Fruit fly (Drosophila melanogaster) whole organism, embryonic: Measurements from ENCODE around the gene CG13601.

ENCODE experiments used
- Atf3 ChIP-seq: fragments of 200-800 bp; sonication (Bioruptor generic); optimal IDR thresholded peaks from 3 replicates; lab custom pipeline; 2016; ENCODE audit warnings: missing biosample characterization, missing genetic modification characterization
- B-H1 ChIP-seq: fragments of 200-800 bp; sonication (Bioruptor generic); IDR thresholded peaks from 3 replicates; pipeline ENCODE4 v1.3.6; 2022; ENCODE audit warnings: missing biosample characterization, missing genetic modification characterization
- CG10565 ChIP-seq: fragments of 200-800 bp; sonication (Bioruptor generic); optimal IDR thresholded peaks from 3 replicates; lab custom pipeline; 2016; ENCODE audit warnings: missing biosample characterization, mild to moderate bottlenecking, missing genetic modification characterization
- CG14667 ChIP-seq: fragments of 200-800 bp; sonication (Bioruptor generic); IDR thresholded peaks from 2 replicates; pipeline ENCODE4 v1.3.6; 2022; ENCODE audit warnings: missing biosample characterization, missing genetic modification characterization
- CG16779 ChIP-seq: fragments of 200-800 bp; sonication (Bioruptor generic); IDR thresholded peaks from 2 replicates; pipeline ENCODE4 v1.3.6; 2022; ENCODE audit warnings: missing biosample characterization, missing genetic modification characterization
- CG16813 ChIP-seq: fragments of 200-800 bp; sonication (Bioruptor generic); IDR thresholded peaks from 3 replicates; pipeline ENCODE4 v1.3.6; 2022; ENCODE audit warnings: missing biosample characterization, missing genetic modification characterization; ENCODE audit not compliant: partially characterized antibody
- CG17359 ChIP-seq: fragments of 200-800 bp; sonication (Bioruptor generic); optimal IDR thresholded peaks from 3 replicates; lab custom pipeline; 2018; ENCODE audit warnings: missing biosample characterization, mild to moderate bottlenecking, missing genetic modification characterization, moderate library complexity
- CG2116 ChIP-seq: fragments of 200-800 bp; sonication (Bioruptor generic); optimal IDR thresholded peaks from 3 replicates; lab custom pipeline; 2018; ENCODE audit warnings: missing biosample characterization, mild to moderate bottlenecking, missing genetic modification characterization
- CG31388 ChIP-seq: fragments of 200-800 bp; sonication (Bioruptor generic); optimal IDR thresholded peaks from 2 replicates; lab custom pipeline; 2016; ENCODE audit warnings: missing biosample characterization, missing genetic modification characterization
- CG32532 ChIP-seq: fragments of 200-800 bp; sonication (Bioruptor generic); IDR thresholded peaks from 2 replicates; pipeline ENCODE4 v1.3.6; 2022; ENCODE audit warnings: missing biosample characterization, missing genetic modification characterization
- CG43689 ChIP-seq: fragments of 200-800 bp; sonication (Bioruptor generic); IDR thresholded peaks from 2 replicates; pipeline ENCODE4 v1.3.6; 2022; ENCODE audit warnings: missing biosample characterization, missing genetic modification characterization
- CG7987 ChIP-seq: fragments of 200-800 bp; sonication (Bioruptor generic); optimal IDR thresholded peaks from 2 replicates; lab custom pipeline; 2018; ENCODE audit warnings: missing biosample characterization, mild to moderate bottlenecking, missing genetic modification characterization, moderate library complexity
- CG8089 ChIP-seq: fragments of 200-800 bp; sonication (Bioruptor generic); optimal IDR thresholded peaks from 3 replicates; lab custom pipeline; 2016; ENCODE audit warnings: missing biosample characterization, missing genetic modification characterization
- CG9215 ChIP-seq: fragments of 200-800 bp; sonication (Bioruptor generic); IDR thresholded peaks from 2 replicates; pipeline ENCODE4 v1.3.6; 2022; ENCODE audit warnings: missing biosample characterization, missing genetic modification characterization
- CG9437 ChIP-seq: fragments of 200-800 bp; sonication (Bioruptor generic); optimal IDR thresholded peaks from 2 replicates; lab custom pipeline; 2018; ENCODE audit warnings: missing biosample characterization, mild to moderate bottlenecking, missing genetic modification characterization
- CoRest ChIP-seq: fragments of 200-800 bp; sonication (Bioruptor generic); optimal IDR thresholded peaks from 3 replicates; lab custom pipeline; 2018; ENCODE audit warnings: missing biosample characterization, mild to moderate bottlenecking, missing genetic modification characterization, moderate library complexity
- D ChIP-seq, 2 experiments: fragments of 200-800 bp in 1 of 2; fragments of >200 bp in 1 of 2; sonication (Bioruptor generic) in 1 of 2; optimal IDR thresholded peaks; 2 replicates in 1 of 2; 3 replicates in 1 of 2; lab custom pipeline; 2017; ENCODE audit warnings: mild to moderate bottlenecking in 1 of 2, missing biosample characterization in 1 of 2, missing genetic modification characterization in 1 of 2, missing genetic modification reagents in 1 of 2
- Dbx ChIP-seq: fragments of 200-800 bp; sonication (Bioruptor generic); IDR thresholded peaks from 3 replicates; pipeline ENCODE4 v1.3.6; 2022; ENCODE audit warnings: missing biosample characterization, missing genetic modification characterization
- Deaf1 ChIP-seq: fragments of 200-800 bp; optimal IDR thresholded peaks from 3 replicates; lab custom pipeline; 2019; ENCODE audit warnings: missing biosample characterization, mild to moderate bottlenecking, missing genetic modification characterization, moderate library complexity
- E2f1 ChIP-seq: fragments of 200-800 bp; sonication (Bioruptor generic); IDR thresholded peaks from 2 replicates; pipeline ENCODE4 v1.3.6; 2022; ENCODE audit warnings: missing biosample characterization, missing genetic modification characterization
- Eip74EF ChIP-seq, 2 experiments: fragments of 200-800 bp in 1 of 2; fragments of >200 bp in 1 of 2; sonication (Bioruptor generic) in 1 of 2; optimal IDR thresholded peaks; 2 replicates each; lab custom pipeline; 2017 to 2019; ENCODE audit warnings: missing biosample characterization in 2 of 2, missing genetic modification characterization in 2 of 2, mild to moderate bottlenecking in 1 of 2, moderate library complexity in 1 of 2
- Gsc ChIP-seq: fragments of 200-800 bp; sonication (Bioruptor generic); IDR thresholded peaks from 2 replicates; pipeline ENCODE4 v1.3.6; 2022; ENCODE audit warnings: missing biosample characterization, missing genetic modification characterization
- Gug ChIP-seq: fragments of 200-800 bp; sonication (Bioruptor generic); IDR thresholded peaks from 4 replicates; pipeline ENCODE4 v1.3.6; 2022; ENCODE audit warnings: missing biosample characterization, missing genetic modification characterization
- Hmr ChIP-seq: fragments of 200-800 bp; sonication (Bioruptor generic); optimal IDR thresholded peaks from 3 replicates; lab custom pipeline; 2017; ENCODE audit warnings: mild to moderate bottlenecking, missing biosample characterization, missing genetic modification reagents, missing genetic modification characterization
- Kr ChIP-seq: fragments of 200-800 bp; sonication (Bioruptor generic); optimal IDR thresholded peaks from 2 replicates; lab custom pipeline; 2017; ENCODE audit warnings: missing biosample characterization, mild to moderate bottlenecking, missing genetic modification characterization
- NC2α ChIP-seq: fragments of 200-800 bp; sonication (Bioruptor generic); optimal IDR thresholded peaks from 2 replicates; lab custom pipeline; 2016; ENCODE audit warnings: missing biosample characterization, missing genetic modification characterization
- NC2β ChIP-seq: fragments of 200-800 bp; sonication (Bioruptor generic); optimal IDR thresholded peaks from 2 replicates; lab custom pipeline; 2016; ENCODE audit warnings: missing biosample characterization, missing genetic modification characterization
- NK7.1 ChIP-seq: fragments of 200-800 bp; sonication (Bioruptor generic); optimal IDR thresholded peaks from 3 replicates; lab custom pipeline; 2016; ENCODE audit warnings: missing biosample characterization, missing genetic modification characterization
- Pdp1 ChIP-seq, 2 experiments: fragments of 200-800 bp; sonication (Bioruptor generic); optimal IDR thresholded peaks; 3 replicates each; lab custom pipeline; 2016; ENCODE audit warnings: missing biosample characterization in 2 of 2, missing genetic modification characterization in 2 of 2, mild to moderate bottlenecking in 1 of 2, moderate library complexity in 1 of 2
- Ravus ChIP-seq: fragments of 200-800 bp; sonication (Bioruptor generic); IDR thresholded peaks from 2 replicates; pipeline ENCODE4 v1.3.6; 2022; ENCODE audit warnings: missing biosample characterization, missing genetic modification characterization
- Rx ChIP-seq: fragments of 200-800 bp; sonication (Bioruptor generic); IDR thresholded peaks from 2 replicates; pipeline ENCODE4 v1.3.6; 2022; ENCODE audit warnings: missing biosample characterization, missing genetic modification characterization
- Vsx1 ChIP-seq: fragments of 200-800 bp; sonication (Bioruptor generic); optimal IDR thresholded peaks from 2 replicates; lab custom pipeline; 2017; ENCODE audit warnings: missing biosample characterization, mild to moderate bottlenecking, missing genetic modification characterization, missing genetic modification reagents
- chinmo ChIP-seq: fragments of 200-800 bp; sonication (Bioruptor generic); IDR thresholded peaks from 4 replicates; pipeline ENCODE4 v1.3.6; 2022; ENCODE audit warnings: missing biosample characterization, missing genetic modification characterization; ENCODE audit not compliant: partially characterized antibody
- chm ChIP-seq: fragments of 200-800 bp; sonication (Bioruptor generic); IDR thresholded peaks from 2 replicates; pipeline ENCODE4 v1.3.6; 2022; ENCODE audit warnings: missing biosample characterization, missing genetic modification characterization
- chn ChIP-seq: fragments of 200-800 bp; sonication (Bioruptor generic); optimal IDR thresholded peaks from 2 replicates; lab custom pipeline; 2016; ENCODE audit warnings: missing biosample characterization, missing genetic modification characterization
- crp ChIP-seq, 2 experiments: fragments of 200-800 bp; sonication (Bioruptor generic); optimal IDR thresholded peaks; 2 replicates in 1 of 2; 3 replicates in 1 of 2; lab custom pipeline; 2017; ENCODE audit warnings: missing biosample characterization in 2 of 2, missing genetic modification characterization in 2 of 2, mild to moderate bottlenecking in 1 of 2, moderate library complexity in 1 of 2
- gem ChIP-seq: fragments of 200-800 bp; sonication (Bioruptor generic); optimal IDR thresholded peaks from 2 replicates; lab custom pipeline; 2019; ENCODE audit warnings: missing biosample characterization, mild to moderate bottlenecking, missing genetic modification characterization, moderate library complexity
- her ChIP-seq: fragments of 200-800 bp; sonication (Bioruptor generic); optimal IDR thresholded peaks from 2 replicates; lab custom pipeline; 2016; ENCODE audit warnings: missing biosample characterization, missing genetic modification characterization
- hkb ChIP-seq, 2 experiments: fragments of 200-800 bp in 1 of 2; fragments of >200 bp in 1 of 2; sonication (Bioruptor generic) in 1 of 2; IDR thresholded peaks in 1 of 2; optimal IDR thresholded peaks in 1 of 2; 2 replicates each; pipeline versions ENCODE4 v1.3.6 to Lab custom; 2017 to 2022; ENCODE audit warnings: missing biosample characterization in 1 of 2, missing genetic modification characterization in 1 of 2
- hth ChIP-seq: fragments of >200 bp; optimal IDR thresholded peaks from 2 replicates; lab custom pipeline; 2017; ENCODE audit warnings: inconsistent platforms
- nerfin-1 ChIP-seq: fragments of 200-800 bp; sonication (Bioruptor generic); optimal IDR thresholded peaks from 3 replicates; lab custom pipeline; 2019; ENCODE audit warnings: missing biosample characterization, mild to moderate bottlenecking, missing genetic modification characterization, moderate library complexity
- pum ChIP-seq: fragments of 200-800 bp; sonication (Bioruptor generic); optimal IDR thresholded peaks from 2 replicates; lab custom pipeline; 2016; ENCODE audit warnings: missing biosample characterization, missing genetic modification characterization
- ranshi ChIP-seq: fragments of 200-800 bp; sonication (Bioruptor generic); IDR thresholded peaks from 2 replicates; pipeline ENCODE4 v1.3.6; 2022; ENCODE audit warnings: missing biosample characterization, missing genetic modification characterization
- rib ChIP-seq: fragments of 200-800 bp; sonication (Bioruptor generic); IDR thresholded peaks from 2 replicates; pipeline ENCODE4 v1.3.6; 2022; ENCODE audit warnings: missing biosample characterization, missing genetic modification characterization
- shn ChIP-seq: fragments of 200-800 bp; sonication (Bioruptor generic); optimal IDR thresholded peaks from 3 replicates; lab custom pipeline; 2016; ENCODE audit warnings: missing biosample characterization, missing genetic modification characterization
- slou ChIP-seq: fragments of 200-800 bp; sonication (Bioruptor generic); optimal IDR thresholded peaks from 3 replicates; lab custom pipeline; 2016; ENCODE audit warnings: missing biosample characterization, missing genetic modification characterization
- unpg ChIP-seq: fragments of 200-800 bp; sonication (Bioruptor generic); optimal IDR thresholded peaks from 3 replicates; lab custom pipeline; 2018; ENCODE audit warnings: missing biosample characterization, mild to moderate bottlenecking, missing genetic modification characterization, moderate library complexity
- vvl ChIP-seq: fragments of 200-800 bp; sonication (Bioruptor generic); IDR thresholded peaks from 2 replicates; pipeline ENCODE4 v1.3.6; 2022; ENCODE audit warnings: missing biosample characterization, missing genetic modification characterization
- wdn ChIP-seq: fragments of 200-800 bp; sonication (Bioruptor generic); IDR thresholded peaks from 2 replicates; pipeline ENCODE4 v1.3.6; 2022; ENCODE audit warnings: missing biosample characterization, missing genetic modification characterization
- wek ChIP-seq: fragments of 200-800 bp; sonication (Bioruptor generic); optimal IDR thresholded peaks from 3 replicates; lab custom pipeline; 2018; ENCODE audit warnings: missing biosample characterization, mild to moderate bottlenecking, missing genetic modification characterization, moderate library complexity
- zfh1 ChIP-seq: fragments of 200-800 bp; sonication (Bioruptor generic); IDR thresholded peaks from 3 replicates; pipeline ENCODE4 v1.3.6; 2022; ENCODE audit warnings: missing biosample characterization, missing genetic modification characterization

CG13601 gene

DNA sequence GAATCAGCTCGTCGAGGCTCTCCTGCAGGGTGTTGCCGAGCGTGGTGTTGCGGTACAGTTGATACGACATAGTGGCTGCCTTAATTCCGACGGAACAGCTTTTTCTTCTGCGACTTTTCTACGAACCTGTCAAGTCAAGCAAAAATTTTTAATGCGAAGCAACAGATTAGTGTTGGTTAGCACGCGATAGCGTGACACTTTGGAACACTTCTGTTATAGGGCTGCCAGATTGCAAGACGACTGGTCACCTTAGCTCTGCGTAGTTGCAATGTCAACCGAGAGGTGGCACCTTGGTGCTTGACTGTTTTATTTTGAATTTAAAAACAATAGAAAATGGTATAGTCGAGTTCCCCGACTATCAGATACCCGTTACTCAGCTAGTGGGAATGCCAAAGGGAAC, 36.5 kb downstream of the CG13601 start, which contains the start of gene TfIIA-S (continued):
- TF ChIP-seq CG9215 (GFP tag; lab: Robert Waterston, UW) (no peak), CG31388 (GFP tag; lab: Kevin White, UChicago) (peak; percentile 55), Pdp1 (GFP tag; optimal IDR thresholded peaks at IDR 0.05; lab: Kevin White, UChicago) (peak; percentile 79 to 83), Rx (GFP tag; lab: Robert Waterston, UW) (no peak), hth (no peak), CG7987 (GFP tag; lab: Kevin White, UChicago) (peak; percentile 83), Eip74EF (GFP tag; optimal IDR thresholded peaks at IDR 0.05; lab: Kevin White, UChicago) (no peak), zfh1 (GFP tag; lab: Robert Waterston, UW) (no peak), ranshi (GFP tag; lab: Robert Waterston, UW) (no peak), CG2116 (peak; percentile 67), chn (GFP tag; lab: Kevin White, UChicago) (peak; percentile 84), CG16779 (GFP tag; lab: Robert Waterston, UW) (no peak), chinmo (GFP tag; lab: Robert Waterston, UW) (no peak), hkb (optimal IDR thresholded peaks at IDR 0.05; lab: Kevin White, UChicago) (peak; percentile 55), hkb (GFP tag; IDR thresholded peaks at IDR 0.05; lab: Robert Waterston, UW) (no peak), gem (tag; lab: Kevin White, UChicago) (no peak), CG10565 (GFP tag; lab: Kevin White, UChicago) (no peak), NK7.1 (GFP tag; lab: Kevin White, UChicago) (no peak), nerfin-1 (tag; lab: Kevin White, UChicago) (peak; percentile 45), Deaf1 (tag; lab: Kevin White, UChicago) (no peak), crp (GFP tag; optimal IDR thresholded peaks at IDR 0.05; lab: Kevin White, UChicago) (peak in 1 of 2 experiments; percentile 38), Ravus (GFP tag; lab: Robert Waterston, UW) (no peak), CG8089 (peak; percentile 74), Hmr (GFP tag; lab: Kevin White, UChicago) (peak; percentile 91), CG14667 (GFP tag; lab: Robert Waterston, UW) (no peak), CG9437 (no peak), unpg (GFP tag; lab: Kevin White, UChicago) (no peak), wdn (no peak), rib (GFP tag; lab: Robert Waterston, UW) (no peak), CG32532 (GFP tag; lab: Robert Waterston, UW) (no peak), CG17359 (peak; percentile 63), pum (GFP tag; lab: Kevin White, UChicago) (peak; percentile 74), Gsc (no peak), vvl (no peak), CG43689 (GFP tag; lab: Robert Waterston, UW) (no peak), CG16813 (GFP tag; lab: Robert Waterston, UW) (no peak), wek (GFP tag; lab: Kevin White, UChicago) (peak; percentile 30), NC2α (GFP tag; lab: Kevin White, UChicago) (peak; percentile 75), B-H1 (GFP tag; lab: Robert Waterston, UW) (no peak), NC2β (GFP tag; lab: Kevin White, UChicago) (peak; percentile 75), Dbx (GFP tag; lab: Robert Waterston, UW) (no peak), chm (GFP tag; lab: Robert Waterston, UW) (no peak), Gug (peak; percentile 55; the same call in 2 of the 4 replicates), D (optimal IDR thresholded peaks at IDR 0.05; lab: Kevin White, UChicago) (no peak), D (GFP tag; optimal IDR thresholded peaks at IDR 0.05; lab: Kevin White, UChicago) (peak; percentile 40), Atf3 (peak; percentile 75), CoRest (tag; lab: Kevin White, UChicago) (peak; percentile 64), shn (GFP tag; lab: Kevin White, UChicago) (peak; percentile 89), Kr (GFP tag; lab: Kevin White, UChicago) (no peak), Vsx1 (GFP tag; lab: Kevin White, UChicago) (no peak), her (GFP tag; lab: Kevin White, UChicago) (peak; percentile 86), E2f1 (GFP tag; lab: Robert Waterston, UW) (no peak), slou (GFP tag; lab: Kevin White, UChicago) (peak; percentile 68)
